Worm (Caenorhabditis elegans): ENCODE data around the gene F58E2.3.
A peak's percentile ranks its signal among the peaks of the same experiment; 100 is the strongest.

Gene F58E2.3

ce11 chrIV:3501981-3502736, 34.9 kb downstream of the F58E2.3 start:
- TF ChIP-seq drap-1 (GFP tag; optimal IDR thresholded peaks at IDR 0.05): no peak
- TF ChIP-seq unc-120 (tag; optimal IDR thresholded peaks at IDR 0.05; ENCODE audit: poor library complexity, severe bottlenecking): no peak
- TF ChIP-seq zip-8 (tag; optimal IDR thresholded peaks at IDR 0.05): peak; percentile 98

DNA sequence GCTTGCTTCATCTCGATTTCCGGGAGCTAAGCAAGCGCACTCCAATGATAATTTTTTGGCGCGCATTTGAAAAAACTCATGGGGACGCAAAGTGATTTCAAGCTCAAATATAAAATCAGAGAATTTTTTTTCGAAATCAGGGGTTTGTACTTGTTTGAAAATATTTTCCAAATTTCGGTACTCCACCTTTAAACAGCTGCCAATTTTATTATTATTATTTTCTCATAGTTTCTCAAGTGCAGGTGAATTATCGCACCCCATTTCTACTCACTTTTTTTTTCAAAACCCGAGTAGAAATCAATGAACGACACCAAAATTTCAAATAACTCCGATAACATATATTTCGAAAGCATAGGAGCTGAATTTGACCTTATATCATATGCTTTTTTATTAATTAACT, 36.9 kb downstream of the F58E2.3 start, which contains the start of gene srz-83:
Gene srz-83 (plus strand): TSS at position 301 of the 400 bp plus-strand sequence.
- TF ChIP-seq snpc-4 (tag; optimal IDR thresholded peaks at IDR 0.05): no peak
- TF ChIP-seq zip-8 (tag; optimal IDR thresholded peaks at IDR 0.05): no peak
- no peak for TF ChIP-seq unc-120 (tag; optimal IDR thresholded peaks at IDR 0.05; ENCODE audit: poor library complexity, severe bottlenecking)
- TF ChIP-seq unc-39 (tag; optimal IDR thresholded peaks at IDR 0.05): no peak

DNA sequence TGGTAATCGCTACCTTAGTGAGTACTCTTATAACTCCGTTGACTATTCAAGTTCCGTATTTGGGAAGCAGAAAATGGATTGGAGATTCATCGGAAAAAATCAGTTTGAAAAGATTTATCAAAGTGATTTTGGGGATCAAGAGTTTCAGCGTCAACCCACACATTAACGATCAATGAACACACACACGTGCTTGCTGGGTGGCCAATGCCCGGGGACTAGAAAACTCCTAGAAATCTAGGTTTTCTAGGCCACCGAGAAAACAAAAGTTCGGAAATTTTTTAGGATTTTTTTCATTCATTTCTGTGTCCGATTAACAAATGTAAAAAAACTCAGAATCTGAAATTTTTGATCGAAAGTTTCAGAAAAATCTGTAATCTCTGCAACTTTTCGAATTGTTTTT, 38.7 kb downstream of the F58E2.3 start:
- TF ChIP-seq nhr-237 (tag; optimal IDR thresholded peaks at IDR 0.05) (no peak), unc-120 (tag; optimal IDR thresholded peaks at IDR 0.05; ENCODE audit: poor library complexity, severe bottlenecking) (no peak), ceh-43 (GFP tag; optimal IDR thresholded peaks at IDR 0.05) (no peak), nhr-76 (tag; optimal IDR thresholded peaks at IDR 0.05) (no peak), elt-3 (tag; optimal IDR thresholded peaks at IDR 0.05) (no peak), ham-2 (GFP tag; optimal IDR thresholded peaks at IDR 0.05) (no peak), nhr-2 (tag; optimal IDR thresholded peaks at IDR 0.05) (no peak)

- TF ChIP-seq mab-5 (tag; optimal IDR thresholded peaks at IDR 0.05): no peak
- no peak for TF ChIP-seq bed-3 (GFP tag; optimal IDR thresholded peaks at IDR 0.05)
Observed at ce11 chrIV:3509477-3510063, 42.3 kb downstream of the F58E2.3 start, which contains the start of gene ced-10. Gene ced-10, minus strand, starts transcription at chrIV:3509527.

DNA sequence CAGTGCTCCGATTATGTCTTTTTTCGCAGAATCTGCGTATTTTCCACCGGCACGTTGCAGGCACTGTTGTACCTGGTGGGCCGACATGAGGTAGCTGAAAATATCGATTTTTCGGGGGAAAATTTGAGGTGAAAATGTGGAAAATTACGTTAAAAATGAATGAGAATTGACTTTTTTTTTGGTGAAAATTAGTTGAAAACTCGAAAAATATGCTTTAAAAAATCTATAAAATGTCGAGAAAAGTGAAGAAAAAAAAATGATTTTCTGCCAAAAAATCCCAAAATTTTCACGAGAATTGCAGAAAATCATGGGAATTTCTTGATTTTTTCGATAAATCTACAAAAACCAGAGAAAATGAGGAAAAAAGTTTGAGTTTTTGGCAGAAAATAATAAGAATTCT, 47.2 kb downstream of the F58E2.3 start, which contains the start of gene tsg-101:
Gene tsg-101 (minus strand): TSS at position 101 of the 400 bp plus-strand sequence.
- TF ChIP-seq lin-32 (GFP tag; optimal IDR thresholded peaks at IDR 0.05) (no peak), sem-2 (GFP tag; optimal IDR thresholded peaks at IDR 0.05) (no peak), cnd-1 (tag; optimal IDR thresholded peaks at IDR 0.05) (no peak), ceh-43 (GFP tag; optimal IDR thresholded peaks at IDR 0.05) (no peak), nhr-2 (tag; optimal IDR thresholded peaks at IDR 0.05) (no peak), mep-1 (tag; optimal IDR thresholded peaks at IDR 0.05) (no peak), ham-2 (GFP tag; optimal IDR thresholded peaks at IDR 0.05) (no peak), lsy-2 (tag; optimal IDR thresholded peaks at IDR 0.05) (no peak), unc-62 (GFP tag; optimal IDR thresholded peaks at IDR 0.05) (no peak), ceh-83 (GFP tag; optimal IDR thresholded peaks at IDR 0.05) (no peak), nhr-76 (tag; optimal IDR thresholded peaks at IDR 0.05) (no peak)

- TF ChIP-seq pha-4 (tag; optimal IDR thresholded peaks at IDR 0.05) (peak; percentile 72), sptf-1 (tag; optimal IDR thresholded peaks at IDR 0.05) (no peak), M03D4.4 (tag; optimal IDR thresholded peaks at IDR 0.05) (no peak), nhr-76 (tag; optimal IDR thresholded peaks at IDR 0.05) (no peak), unc-39 (tag; optimal IDR thresholded peaks at IDR 0.05) (no peak), sem-2 (GFP tag; optimal IDR thresholded peaks at IDR 0.05) (no peak), unc-120 (tag; optimal IDR thresholded peaks at IDR 0.05; ENCODE audit: poor library complexity, severe bottlenecking) (peak; percentile 49), elt-1 (tag; optimal IDR thresholded peaks at IDR 0.05; ENCODE audit: borderline replicate concordance, insufficient read depth) (no peak), ces-1 (GFP tag; optimal IDR thresholded peaks at IDR 0.05) (peak; percentile 59), lsy-2 (tag; optimal IDR thresholded peaks at IDR 0.05) (no peak), ham-2 (GFP tag; optimal IDR thresholded peaks at IDR 0.05) (peak; percentile 81), lin-13 (tag; optimal IDR thresholded peaks at IDR 0.05) (no peak), zip-8 (tag; optimal IDR thresholded peaks at IDR 0.05) (no peak), mab-5 (tag; optimal IDR thresholded peaks at IDR 0.05) (no peak), ceh-83 (GFP tag; optimal IDR thresholded peaks at IDR 0.05) (no peak), blmp-1 (tag; optimal IDR thresholded peaks at IDR 0.05) (no peak), mep-1 (tag; optimal IDR thresholded peaks at IDR 0.05) (peak; percentile 64), cnd-1 (tag; optimal IDR thresholded peaks at IDR 0.05) (no peak), flh-1 (GFP tag; optimal IDR thresholded peaks at IDR 0.05) (no peak), nhr-12 (tag; optimal IDR thresholded peaks at IDR 0.05) (no peak), bed-3 (GFP tag; optimal IDR thresholded peaks at IDR 0.05) (no peak), nhr-2 (tag; optimal IDR thresholded peaks at IDR 0.05) (peak; percentile 5), elt-3 (tag; optimal IDR thresholded peaks at IDR 0.05) (no peak), unc-62 (GFP tag; optimal IDR thresholded peaks at IDR 0.05) (peak; percentile 8), snpc-4 (tag; optimal IDR thresholded peaks at IDR 0.05) (no peak), nhr-28 (tag; optimal IDR thresholded peaks at IDR 0.05) (no peak), ztf-11 (tag; optimal IDR thresholded peaks at IDR 0.05) (no peak), hlh-1 (tag; optimal IDR thresholded peaks at IDR 0.05) (peak; percentile 11), tbx-8 (GFP tag; optimal IDR thresholded peaks at IDR 0.05) (no peak), ceh-39 (tag; optimal IDR thresholded peaks at IDR 0.05) (peak; percentile 73), mls-2 (tag; optimal IDR thresholded peaks at IDR 0.05) (no peak)
Observed at ce11 chrIV:3515412-3516046, 48.3 kb downstream of the F58E2.3 start.
